Worm (Caenorhabditis elegans) whole organism, young adult: ENCODE measurements around the gene irld-25.
A peak's percentile ranks its signal among the peaks of the same experiment; 100 is the strongest.

Experiments used
- B0261.1 ChIP-seq: sonication (generic microtip); optimal IDR thresholded peaks from 2 replicates; lab custom pipeline; 2016; ENCODE audit warnings: mild to moderate bottlenecking, missing genetic modification characterization, moderate library complexity, missing compliant biosample characterization
- B0336.3 ChIP-seq: fragments of 200-800 bp; sonication (Bioruptor generic); IDR thresholded peaks from 2 replicates; pipeline ENCODE4 v1.3.6; 2022; ENCODE audit warnings: missing genetic modification characterization, missing compliant biosample characterization
- C06A6.2 ChIP-seq: fragments of 200-800 bp; sonication (Bioruptor generic); conservative IDR thresholded peaks from 2 replicates; pipeline ENCODE4 v1.3.6; 2022; ENCODE audit warnings: missing genetic modification characterization, missing compliant biosample characterization
- F33H1.4 ChIP-seq: fragments of 200-800 bp; sonication (Bioruptor generic); IDR thresholded peaks from 2 replicates; pipeline ENCODE4 v1.3.6; 2022; ENCODE audit warnings: missing genetic modification reagents, missing genetic modification characterization, missing compliant biosample characterization
- F39B2.1 ChIP-seq: fragments of 200-800 bp; sonication (Bioruptor generic); IDR thresholded peaks from 2 replicates; pipeline ENCODE4 v1.3.6; 2022; ENCODE audit warnings: missing genetic modification reagents, missing genetic modification characterization, missing compliant biosample characterization
- F49E8.2 ChIP-seq: sonication (generic microtip); optimal IDR thresholded peaks from 3 replicates; lab custom pipeline; 2017; ENCODE audit warnings: missing genetic modification characterization, mild to moderate bottlenecking, missing compliant biosample characterization, antibody characterized with exemption, moderate library complexity; ENCODE audit not compliant: insufficient read depth
- F55B11.4 ChIP-seq: sonication (generic microtip); optimal IDR thresholded peaks from 2 replicates; lab custom pipeline; 2016; ENCODE audit warnings: missing compliant biosample characterization, missing genetic modification characterization, borderline replicate concordance; ENCODE audit not compliant: insufficient read depth
- F57C9.4 ChIP-seq: sonication (generic microtip); optimal IDR thresholded peaks from 2 replicates; lab custom pipeline; 2017; ENCODE audit warnings: mild to moderate bottlenecking, missing genetic modification characterization, missing compliant biosample characterization
- K12H6.12 ChIP-seq: fragments of 200-800 bp; sonication (Bioruptor generic); optimal IDR thresholded peaks from 2 replicates; lab custom pipeline; 2018; ENCODE audit warnings: mild to moderate bottlenecking, missing genetic modification characterization, missing compliant biosample characterization
- T07F8.4 ChIP-seq: sonication (generic microtip); optimal IDR thresholded peaks from 2 replicates; lab custom pipeline; 2016; ENCODE audit warnings: mild to moderate bottlenecking, missing genetic modification characterization, moderate library complexity, missing compliant biosample characterization
- Y56A3A.18 ChIP-seq: fragments of 200-800 bp; sonication (Bioruptor generic); IDR thresholded peaks from 2 replicates; pipeline ENCODE4 v1.3.6; 2022; ENCODE audit warnings: missing genetic modification reagents, missing genetic modification characterization, missing compliant biosample characterization
- Y79H2A.3 ChIP-seq: fragments of 200-800 bp; sonication (Bioruptor generic); conservative IDR thresholded peaks from 2 replicates; pipeline ENCODE4 v1.3.6; 2022; ENCODE audit warnings: missing genetic modification reagents, missing genetic modification characterization, missing compliant biosample characterization
- ZK185.1 ChIP-seq: sonication (generic microtip); optimal IDR thresholded peaks from 2 replicates; lab custom pipeline; 2016; ENCODE audit warnings: mild to moderate bottlenecking, missing genetic modification characterization, missing compliant biosample characterization; ENCODE audit not compliant: poor library complexity, severe bottlenecking
- atf-7 ChIP-seq: sonication (generic microtip); optimal IDR thresholded peaks from 2 replicates; lab custom pipeline; 2017; ENCODE audit warnings: mild to moderate bottlenecking, missing genetic modification characterization, missing compliant biosample characterization
- athp-1 ChIP-seq: sonication (generic microtip); optimal IDR thresholded peaks from 2 replicates; lab custom pipeline; 2017; ENCODE audit warnings: mild to moderate bottlenecking, missing genetic modification characterization, missing compliant biosample characterization
- bed-2 ChIP-seq: fragments of 200-800 bp; sonication (Bioruptor generic); IDR thresholded peaks from 2 replicates; pipeline ENCODE4 v1.3.6; 2022; ENCODE audit warnings: missing genetic modification reagents, missing genetic modification characterization, missing compliant biosample characterization
- ceh-100 ChIP-seq: fragments of 200-800 bp; sonication (Bioruptor generic); IDR thresholded peaks from 2 replicates; pipeline ENCODE4 v1.3.6; 2022; ENCODE audit warnings: missing genetic modification reagents, missing genetic modification characterization, missing compliant biosample characterization
- ceh-40 ChIP-seq: fragments of 200-800 bp; sonication (Bioruptor generic); IDR thresholded peaks from 2 replicates; pipeline ENCODE4 v1.3.6; 2022; ENCODE audit warnings: missing genetic modification characterization, missing compliant biosample characterization
- chd-7 ChIP-seq: sonication (generic microtip); optimal IDR thresholded peaks from 2 replicates; lab custom pipeline; 2016; ENCODE audit warnings: mild to moderate bottlenecking, missing genetic modification characterization, moderate library complexity, missing compliant biosample characterization
- dpff-1 ChIP-seq: sonication (generic microtip); optimal IDR thresholded peaks from 2 replicates; lab custom pipeline; 2017; ENCODE audit warnings: mild to moderate bottlenecking, missing genetic modification characterization, missing compliant biosample characterization
- dpl-1 ChIP-seq: fragments of 150-350 bp; optimal IDR thresholded peaks from 2 replicates; lab custom pipeline; 2014; ENCODE audit warnings: missing biosample characterization, missing genetic modification reagents, missing genetic modification characterization
- efl-1 ChIP-seq: fragments of 150-350 bp; optimal IDR thresholded peaks from 2 replicates; lab custom pipeline; 2014; ENCODE audit warnings: missing biosample characterization, missing genetic modification reagents, missing genetic modification characterization
- egrh-3 ChIP-seq: fragments of 200-800 bp; sonication (Bioruptor generic); IDR thresholded peaks from 2 replicates; pipeline ENCODE4 v1.3.6; 2022; ENCODE audit warnings: missing genetic modification reagents, missing genetic modification characterization, missing compliant biosample characterization
- him-1 ChIP-seq: sonication (generic microtip); optimal IDR thresholded peaks from 2 replicates; lab custom pipeline; 2016; ENCODE audit warnings: missing genotype, missing genetic modification reagents, missing genetic modification characterization, missing compliant biosample characterization
- hrde-1 ChIP-seq: sonication (generic microtip); optimal IDR thresholded peaks from 2 replicates; lab custom pipeline; 2016; ENCODE audit warnings: missing genetic modification characterization, mild to moderate bottlenecking, missing compliant biosample characterization, moderate library complexity, missing genotype, missing genetic modification reagents, borderline replicate concordance
- hsf-1 ChIP-seq: fragments of 200-800 bp; sonication (Bioruptor generic); IDR thresholded peaks from 2 replicates; pipeline ENCODE4 v1.3.6; 2022; ENCODE audit warnings: missing genetic modification reagents, missing genetic modification characterization, missing compliant biosample characterization
- let-607 ChIP-seq, 2 experiments: fragments of 200-800 bp in 1 of 2; sonication (Bioruptor generic) in 1 of 2; sonication (generic microtip) in 1 of 2; optimal IDR thresholded peaks; 2 replicates each; lab custom pipeline; 2016 to 2018; ENCODE audit warnings: mild to moderate bottlenecking in 2 of 2, missing compliant biosample characterization in 2 of 2, missing genetic modification characterization in 2 of 2, moderate library complexity in 2 of 2, missing genotype in 1 of 2
- lin-54 ChIP-seq: fragments of 200-800 bp; sonication (Bioruptor generic); optimal IDR thresholded peaks from 2 replicates; lab custom pipeline; 2018; ENCODE audit warnings: mild to moderate bottlenecking, missing genetic modification characterization, missing compliant biosample characterization
- lsl-1 ChIP-seq: fragments of 200-800 bp; sonication (Bioruptor generic); optimal IDR thresholded peaks from 2 replicates; lab custom pipeline; 2018; ENCODE audit warnings: mild to moderate bottlenecking, missing genetic modification characterization, moderate library complexity, missing compliant biosample characterization
- madf-6 ChIP-seq: fragments of 200-800 bp; sonication (Bioruptor generic); IDR thresholded peaks from 2 replicates; pipeline ENCODE4 v1.3.6; 2022; ENCODE audit warnings: missing genetic modification reagents, missing genetic modification characterization, missing compliant biosample characterization
- mel-28 ChIP-seq: sonication (generic microtip); optimal IDR thresholded peaks from 2 replicates; lab custom pipeline; 2016; ENCODE audit warnings: borderline replicate concordance, mild to moderate bottlenecking, missing genetic modification characterization, missing compliant biosample characterization
- nfyb-1 ChIP-seq: fragments of 200-800 bp; sonication (Bioruptor generic); IDR thresholded peaks from 2 replicates; pipeline ENCODE4 v1.3.6; 2022; ENCODE audit warnings: missing genetic modification reagents, missing genetic modification characterization, missing compliant biosample characterization
- nhr-120 ChIP-seq: fragments of 200-800 bp; sonication (Bioruptor generic); IDR thresholded peaks from 2 replicates; pipeline ENCODE4 v1.3.6; 2022; ENCODE audit warnings: missing genetic modification characterization, missing compliant biosample characterization
- nhr-27 ChIP-seq: fragments of 200-800 bp; sonication (Bioruptor generic); optimal IDR thresholded peaks from 2 replicates; lab custom pipeline; 2018; ENCODE audit warnings: mild to moderate bottlenecking, missing genetic modification characterization, moderate library complexity, missing compliant biosample characterization
- nhr-90 ChIP-seq: sonication (generic microtip); optimal IDR thresholded peaks from 2 replicates; lab custom pipeline; 2016; ENCODE audit warnings: missing genotype, mild to moderate bottlenecking, missing genetic modification characterization, missing compliant biosample characterization
- pbrm-1 ChIP-seq: fragments of 200-800 bp; sonication (Bioruptor generic); IDR thresholded peaks from 2 replicates; pipeline ENCODE4 v1.3.6; 2022; ENCODE audit warnings: missing genetic modification reagents, missing genetic modification characterization, missing compliant biosample characterization
- snpc-4 ChIP-seq, 5 experiments: fragments of 150-350 bp in 1 of 5; sonication (generic microtip) in 4 of 5; optimal IDR thresholded peaks; 2 replicates each; lab custom pipeline; 2014 to 2018; ENCODE audit warnings: missing genetic modification characterization in 5 of 5, missing biosample characterization in 3 of 5, antibody characterized with exemption in 2 of 5, mild to moderate bottlenecking in 2 of 5, missing compliant biosample characterization in 2 of 5, missing genotype in 2 of 5, moderate library complexity in 2 of 5, missing genetic modification reagents in 1 of 5
- sptf-2 ChIP-seq: fragments of 200-800 bp; sonication (Bioruptor generic); optimal IDR thresholded peaks from 2 replicates; lab custom pipeline; 2018; ENCODE audit warnings: mild to moderate bottlenecking, missing genetic modification characterization, missing compliant biosample characterization
- tbp1 ChIP-seq: fragments of 200-800 bp; sonication (Bioruptor generic); optimal IDR thresholded peaks from 2 replicates; lab custom pipeline; 2018; ENCODE audit warnings: mild to moderate bottlenecking, missing genetic modification characterization, missing compliant biosample characterization
- tlf-1 ChIP-seq: fragments of 200-800 bp; sonication (Bioruptor generic); optimal IDR thresholded peaks from 2 replicates; lab custom pipeline; 2018; ENCODE audit warnings: mild to moderate bottlenecking, missing genetic modification characterization, missing compliant biosample characterization
- zim-3 ChIP-seq: sonication (generic microtip); optimal IDR thresholded peaks from 2 replicates; lab custom pipeline; 2017; ENCODE audit warnings: mild to moderate bottlenecking, missing genetic modification characterization, moderate library complexity, missing compliant biosample characterization
- ztf-18 ChIP-seq: sonication (generic microtip); optimal IDR thresholded peaks from 2 replicates; lab custom pipeline; 2016; ENCODE audit warnings: missing genotype, mild to moderate bottlenecking, missing genetic modification characterization, missing compliant biosample characterization
- ztf-22 ChIP-seq: fragments of 200-800 bp; sonication (Bioruptor generic); optimal IDR thresholded peaks from 2 replicates; lab custom pipeline; 2018; ENCODE audit warnings: mild to moderate bottlenecking, missing genetic modification characterization, moderate library complexity, missing compliant biosample characterization
- ztf-25 ChIP-seq: fragments of 200-800 bp; sonication (Bioruptor generic); IDR thresholded peaks from 2 replicates; pipeline ENCODE4 v1.3.6; 2022; ENCODE audit warnings: missing genetic modification reagents, missing genetic modification characterization, missing compliant biosample characterization
- ztf-26 ChIP-seq: sonication (generic microtip); optimal IDR thresholded peaks from 2 replicates; lab custom pipeline; 2017; ENCODE audit warnings: missing genetic modification characterization, missing compliant biosample characterization
- ztf-3 ChIP-seq: fragments of 200-800 bp; sonication (Bioruptor generic); optimal IDR thresholded peaks from 2 replicates; lab custom pipeline; 2018; ENCODE audit warnings: mild to moderate bottlenecking, missing genetic modification characterization, missing compliant biosample characterization

The irld-25 gene

ce11 chrV:15184097-15185040 is 37.1 kb upstream of the irld-25 start, which contains the start of gene Y75B12B.1 (continued):
- TF ChIP-seq F39B2.1 (GFP tag; lab: Robert Waterston, UW) (no peak), pbrm-1 (GFP tag; lab: Robert Waterston, UW) (peak; percentile 69; the same call in 1 of the 2 replicates), C06A6.2 (GFP tag; lab: Robert Waterston, UW) (no peak), B0336.3 (GFP tag; lab: Robert Waterston, UW) (peak; percentile 84), dpff-1 (tag; lab: Kevin White, UChicago) (no peak), ztf-22 (GFP tag; lab: Kevin White, UChicago) (no peak), let-607 (tag; optimal IDR thresholded peaks at IDR 0.05; lab: Kevin White, UChicago) (no peak), B0261.1 (tag; lab: Kevin White, UChicago) (peak; percentile 20), F55B11.4 (tag; lab: Kevin White, UChicago) (no peak), mel-28 (tag; lab: Kevin White, UChicago) (no peak), bed-2 (GFP tag; lab: Robert Waterston, UW) (no peak), Y56A3A.18 (GFP tag; lab: Robert Waterston, UW) (no peak), zim-3 (tag; lab: Kevin White, UChicago) (no peak), nhr-120 (GFP tag; lab: Robert Waterston, UW) (no peak), chd-7 (tag; lab: Kevin White, UChicago) (no peak), F57C9.4 (tag; lab: Kevin White, UChicago) (no peak), ZK185.1 (tag; lab: Kevin White, UChicago) (no peak), K12H6.12 (no peak), dpl-1 (GFP tag; lab: Kevin White, UChicago) (peak; percentile 67), tlf-1 (GFP tag; lab: Kevin White, UChicago) (peak; percentile 77), F33H1.4 (GFP tag; lab: Robert Waterston, UW) (peak; percentile 67), athp-1 (peak; percentile 94), ztf-26 (tag; lab: Kevin White, UChicago) (no peak), lin-54 (peak; percentile 67), lsl-1 (peak; percentile 96), nfyb-1 (no peak), Y79H2A.3 (GFP tag; lab: Robert Waterston, UW) (no peak), hsf-1 (GFP tag; lab: Robert Waterston, UW) (peak; percentile 84), madf-6 (peak; percentile 94), hrde-1 (tag; lab: Kevin White, UChicago) (no peak), egrh-3 (GFP tag; lab: Robert Waterston, UW) (no peak), ztf-25 (GFP tag; lab: Robert Waterston, UW) (no peak), tbp1 (peak; percentile 61), ceh-100 (GFP tag; lab: Robert Waterston, UW) (peak; percentile 79), atf-7 (no peak), ztf-18 (tag; lab: Kevin White, UChicago) (no peak), ztf-3 (GFP tag; lab: Kevin White, UChicago) (no peak), F49E8.2 (tag; lab: Kevin White, UChicago) (peak; percentile 71), nhr-27 (tag; lab: Kevin White, UChicago) (no peak), ceh-40 (GFP tag; lab: Robert Waterston, UW) (no peak), him-1 (peak; percentile 85), sptf-2 (GFP tag; lab: Kevin White, UChicago) (no peak), snpc-4 (GFP tag; optimal IDR thresholded peaks at IDR 0.05; lab: Kevin White, UChicago) (no peak), snpc-4 (tag; optimal IDR thresholded peaks at IDR 0.05; lab: Kevin White, UChicago) (peak in 1 of 4 experiments; percentile 25), efl-1 (GFP tag; lab: Kevin White, UChicago) (peak; percentile 91), nhr-90 (tag; lab: Kevin White, UChicago) (no peak), T07F8.4 (tag; lab: Kevin White, UChicago) (no peak)
